Worm (Caenorhabditis elegans) whole organism, young adult: ENCODE results near the gene T05A8.6.
A peak's percentile ranks its signal among the peaks of the same experiment; 100 is the strongest.

ENCODE experiments used
- B0019.2 ChIP-seq: fragments of 200-800 bp; sonication (Bioruptor generic); conservative IDR thresholded peaks from 2 replicates; pipeline ENCODE4 v1.3.6; 2022; ENCODE audit warnings: missing genetic modification reagents, missing genetic modification characterization, missing compliant biosample characterization
- B0261.1 ChIP-seq: sonication (generic microtip); optimal IDR thresholded peaks from 2 replicates; lab custom pipeline; 2016; ENCODE audit warnings: mild to moderate bottlenecking, missing genetic modification characterization, moderate library complexity, missing compliant biosample characterization
- C06A6.2 ChIP-seq: fragments of 200-800 bp; sonication (Bioruptor generic); conservative IDR thresholded peaks from 2 replicates; pipeline ENCODE4 v1.3.6; 2022; ENCODE audit warnings: missing genetic modification characterization, missing compliant biosample characterization
- F37B4.10 ChIP-seq: fragments of 200-800 bp; sonication (Bioruptor generic); IDR thresholded peaks from 2 replicates; pipeline ENCODE4 v1.3.6; 2022; ENCODE audit warnings: missing genetic modification characterization, missing compliant biosample characterization
- F55B11.4 ChIP-seq: sonication (generic microtip); optimal IDR thresholded peaks from 2 replicates; lab custom pipeline; 2016; ENCODE audit warnings: missing compliant biosample characterization, missing genetic modification characterization, borderline replicate concordance; ENCODE audit not compliant: insufficient read depth
- F57A8.1 ChIP-seq: fragments of 200-800 bp; sonication (Bioruptor generic); optimal IDR thresholded peaks from 2 replicates; lab custom pipeline; 2018; ENCODE audit warnings: mild to moderate bottlenecking, missing genetic modification characterization, moderate library complexity, missing compliant biosample characterization
- T26A5.8 ChIP-seq: sonication (generic microtip); optimal IDR thresholded peaks from 2 replicates; lab custom pipeline; 2016; ENCODE audit warnings: missing genetic modification characterization, missing compliant biosample characterization
- Y56A3A.18 ChIP-seq: fragments of 200-800 bp; sonication (Bioruptor generic); IDR thresholded peaks from 2 replicates; pipeline ENCODE4 v1.3.6; 2022; ENCODE audit warnings: missing genetic modification reagents, missing genetic modification characterization, missing compliant biosample characterization
- Y79H2A.3 ChIP-seq: fragments of 200-800 bp; sonication (Bioruptor generic); conservative IDR thresholded peaks from 2 replicates; pipeline ENCODE4 v1.3.6; 2022; ENCODE audit warnings: missing genetic modification reagents, missing genetic modification characterization, missing compliant biosample characterization
- ZK185.1 ChIP-seq: sonication (generic microtip); optimal IDR thresholded peaks from 2 replicates; lab custom pipeline; 2016; ENCODE audit warnings: mild to moderate bottlenecking, missing genetic modification characterization, missing compliant biosample characterization; ENCODE audit not compliant: poor library complexity, severe bottlenecking
- ama-1 ChIP-seq, 3 experiments: fragments of 150-350 bp in 1 of 3; sonication (generic microtip) in 2 of 3; optimal IDR thresholded peaks; 2 replicates each; lab custom pipeline; 2014 to 2018; ENCODE audit warnings: missing biosample characterization in 2 of 3, missing genetic modification characterization in 2 of 3, missing genetic modification reagents in 2 of 3
- aptf-2 ChIP-seq: fragments of 200-800 bp; sonication (Bioruptor generic); conservative IDR thresholded peaks from 2 replicates; pipeline ENCODE4 v1.3.6; 2022; ENCODE audit warnings: missing genetic modification reagents, missing genetic modification characterization, missing compliant biosample characterization
- cebp-1 ChIP-seq, 2 experiments: fragments of 200-800 bp in 1 of 2; sonication (Bioruptor generic) in 1 of 2; sonication (generic microtip) in 1 of 2; IDR thresholded peaks in 1 of 2; optimal IDR thresholded peaks in 1 of 2; 2 replicates each; pipeline versions ENCODE4 v1.3.6 to Lab custom; 2017 to 2022; ENCODE audit warnings: missing compliant biosample characterization in 2 of 2, missing genetic modification characterization in 2 of 2, mild to moderate bottlenecking in 1 of 2, missing genetic modification reagents in 1 of 2, moderate library complexity in 1 of 2
- cebp-2 ChIP-seq: fragments of 200-800 bp; sonication (Bioruptor generic); IDR thresholded peaks from 2 replicates; pipeline ENCODE4 v1.3.6; 2022; ENCODE audit warnings: missing genetic modification characterization, missing compliant biosample characterization
- ceh-58 ChIP-seq: fragments of 200-800 bp; sonication (Bioruptor generic); IDR thresholded peaks from 2 replicates; pipeline ENCODE4 v1.3.6; 2022; ENCODE audit warnings: missing genetic modification characterization, missing compliant biosample characterization
- ceh-91 ChIP-seq: fragments of 200-800 bp; sonication (Bioruptor generic); IDR thresholded peaks from 2 replicates; pipeline ENCODE4 v1.3.6; 2022; ENCODE audit warnings: missing genetic modification reagents, missing genetic modification characterization, missing compliant biosample characterization
- dox-1 ChIP-seq: fragments of 200-800 bp; sonication (Bioruptor generic); IDR thresholded peaks from 2 replicates; pipeline ENCODE4 v1.3.6; 2022; ENCODE audit warnings: missing genetic modification reagents, missing genetic modification characterization, missing compliant biosample characterization
- ekl-4 ChIP-seq: fragments of 200-800 bp; sonication (Bioruptor generic); IDR thresholded peaks from 2 replicates; pipeline ENCODE4 v1.3.6; 2022; ENCODE audit warnings: missing genetic modification reagents, missing genetic modification characterization, missing compliant biosample characterization
- hmg-1.2 ChIP-seq: fragments of 200-800 bp; sonication (Bioruptor generic); IDR thresholded peaks from 2 replicates; pipeline ENCODE4 v1.3.6; 2022; ENCODE audit warnings: missing genetic modification reagents, missing genetic modification characterization, missing compliant biosample characterization
- hmg-20 ChIP-seq: fragments of 200-800 bp; sonication (Bioruptor generic); IDR thresholded peaks from 2 replicates; pipeline ENCODE4 v1.3.6; 2022; ENCODE audit warnings: missing genetic modification reagents, missing genetic modification characterization, missing compliant biosample characterization
- hrde-1 ChIP-seq: sonication (generic microtip); optimal IDR thresholded peaks from 2 replicates; lab custom pipeline; 2016; ENCODE audit warnings: missing genetic modification characterization, mild to moderate bottlenecking, missing compliant biosample characterization, moderate library complexity, missing genotype, missing genetic modification reagents, borderline replicate concordance
- let-526 ChIP-seq: fragments of 200-800 bp; sonication (Bioruptor generic); IDR thresholded peaks from 2 replicates; pipeline ENCODE4 v1.3.6; 2022; ENCODE audit warnings: missing genetic modification reagents, missing genetic modification characterization, missing compliant biosample characterization
- lin-35 ChIP-seq, 3 experiments: fragments of 150-350 bp in 2 of 3; sonication (generic microtip) in 1 of 3; optimal IDR thresholded peaks; 2 replicates each; lab custom pipeline; 2014 to 2018; ENCODE audit warnings: missing biosample characterization in 3 of 3, missing genetic modification characterization in 3 of 3, missing genetic modification reagents in 3 of 3
- lsl-1 ChIP-seq: fragments of 200-800 bp; sonication (Bioruptor generic); optimal IDR thresholded peaks from 2 replicates; lab custom pipeline; 2018; ENCODE audit warnings: mild to moderate bottlenecking, missing genetic modification characterization, moderate library complexity, missing compliant biosample characterization
- madf-10 ChIP-seq: sonication (generic microtip); optimal IDR thresholded peaks from 2 replicates; lab custom pipeline; 2016; ENCODE audit warnings: mild to moderate bottlenecking, missing genetic modification characterization, missing compliant biosample characterization
- madf-3 ChIP-seq: fragments of 200-800 bp; sonication (Bioruptor generic); IDR thresholded peaks from 2 replicates; pipeline ENCODE4 v1.3.6; 2022; ENCODE audit warnings: missing genetic modification reagents, missing genetic modification characterization, missing compliant biosample characterization
- madf-6 ChIP-seq: fragments of 200-800 bp; sonication (Bioruptor generic); IDR thresholded peaks from 2 replicates; pipeline ENCODE4 v1.3.6; 2022; ENCODE audit warnings: missing genetic modification reagents, missing genetic modification characterization, missing compliant biosample characterization
- mcd-1 ChIP-seq: fragments of 200-800 bp; sonication (Bioruptor generic); IDR thresholded peaks from 2 replicates; pipeline ENCODE4 v1.3.6; 2022; ENCODE audit warnings: missing genetic modification reagents, missing genetic modification characterization, missing compliant biosample characterization
- mxl-1 ChIP-seq: sonication (generic microtip); optimal IDR thresholded peaks from 2 replicates; lab custom pipeline; 2016; ENCODE audit warnings: missing genetic modification characterization, missing compliant biosample characterization
- nfya-1 ChIP-seq: sonication (generic microtip); optimal IDR thresholded peaks from 2 replicates; lab custom pipeline; 2017; ENCODE audit warnings: antibody characterized with exemption, missing compliant biosample characterization, missing genetic modification characterization, borderline replicate concordance; ENCODE audit not compliant: insufficient read depth
- nfya-2 ChIP-seq: fragments of 200-800 bp; sonication (Bioruptor generic); IDR thresholded peaks from 2 replicates; pipeline ENCODE4 v1.3.6; 2022; ENCODE audit warnings: missing genetic modification reagents, missing genetic modification characterization, missing compliant biosample characterization
- nhr-90 ChIP-seq: sonication (generic microtip); optimal IDR thresholded peaks from 2 replicates; lab custom pipeline; 2016; ENCODE audit warnings: missing genotype, mild to moderate bottlenecking, missing genetic modification characterization, missing compliant biosample characterization
- rpc-1 ChIP-seq, 2 experiments: fragments of 150-350 bp in 1 of 2; sonication (generic microtip) in 1 of 2; optimal IDR thresholded peaks; 2 replicates each; lab custom pipeline; 2014 to 2018; ENCODE audit warnings: missing biosample characterization in 1 of 2, missing genetic modification characterization in 1 of 2, missing genetic modification reagents in 1 of 2, missing genotype in 1 of 2
- sptf-2 ChIP-seq: fragments of 200-800 bp; sonication (Bioruptor generic); optimal IDR thresholded peaks from 2 replicates; lab custom pipeline; 2018; ENCODE audit warnings: mild to moderate bottlenecking, missing genetic modification characterization, missing compliant biosample characterization
- zfh-2 ChIP-seq: fragments of 200-800 bp; sonication (Bioruptor generic); conservative IDR thresholded peaks from 2 replicates; pipeline ENCODE4 v1.3.6; 2022; ENCODE audit warnings: missing genetic modification reagents, missing genetic modification characterization, missing compliant biosample characterization
- ztf-22 ChIP-seq: fragments of 200-800 bp; sonication (Bioruptor generic); optimal IDR thresholded peaks from 2 replicates; lab custom pipeline; 2018; ENCODE audit warnings: mild to moderate bottlenecking, missing genetic modification characterization, moderate library complexity, missing compliant biosample characterization

T05A8.6 gene

ce11 chrII:2734735-2735134 lies 4.8 kb downstream of the T05A8.6 start:
- TF ChIP-seq B0019.2 (GFP tag; lab: Robert Waterston, UW) (no peak), cebp-2 (GFP tag; lab: Robert Waterston, UW) (0 out of 2 replicates have a peak, but pooled peaks have one; percentile 12), aptf-2 (GFP tag; lab: Robert Waterston, UW) (no peak), hrde-1 (tag; lab: Kevin White, UChicago) (no peak), nfya-2 (GFP tag; lab: Robert Waterston, UW) (no peak), nhr-90 (no peak), hmg-1.2 (peak; percentile 61; the same call in 1 of the 2 replicates), zfh-2 (GFP tag; lab: Robert Waterston, UW) (peak; percentile 39; the same call in 1 of the 2 replicates), cebp-1 (GFP tag; IDR thresholded peaks at IDR 0.05; lab: Robert Waterston, UW) (no peak), cebp-1 (tag; optimal IDR thresholded peaks at IDR 0.05; lab: Kevin White, UChicago) (peak; percentile 10), ztf-22 (GFP tag; lab: Kevin White, UChicago) (no peak), ZK185.1 (tag; lab: Kevin White, UChicago) (no peak), madf-3 (0 out of 2 replicates have a peak, but pooled peaks have one; percentile 23), lin-35 (GFP tag; optimal IDR thresholded peaks at IDR 0.05; lab: Kevin White, UChicago) (no peak), F55B11.4 (tag; lab: Kevin White, UChicago) (no peak)

- TF ChIP-seq madf-6 (GFP tag; lab: Robert Waterston, UW), result no peak
- no peak for TF ChIP-seq F55B11.4 (tag; lab: Kevin White, UChicago)
- TF ChIP-seq B0019.2 (GFP tag; lab: Robert Waterston, UW), result no peak
- TF ChIP-seq rpc-1 (optimal IDR thresholded peaks at IDR 0.05; lab: Kevin White, UChicago), result no peak
- TF ChIP-seq rpc-1 (tag; optimal IDR thresholded peaks at IDR 0.05; lab: Kevin White, UChicago), result no peak
- TF ChIP-seq T26A5.8 (tag; lab: Kevin White, UChicago), result no peak
Observed at ce11 chrII:2734266-2734665, 5.3 kb downstream of the T05A8.6 start.

- TF ChIP-seq ekl-4 (GFP tag; lab: Robert Waterston, UW), result no peak
- TF ChIP-seq lsl-1 (GFP tag; lab: Kevin White, UChicago), result no peak
- no peak for TF ChIP-seq dox-1 (GFP tag; lab: Robert Waterston, UW)
- no peak for TF ChIP-seq ceh-58 (GFP tag; lab: Robert Waterston, UW)
- TF ChIP-seq F37B4.10 (GFP tag; lab: Robert Waterston, UW), result no peak
- no peak for TF ChIP-seq sptf-2 (GFP tag; lab: Kevin White, UChicago)
- TF ChIP-seq C06A6.2, result no peak
- TF ChIP-seq nfya-2 (GFP tag; lab: Robert Waterston, UW), result no peak
- TF ChIP-seq ama-1 (optimal IDR thresholded peaks at IDR 0.05; lab: Kevin White, UChicago), result no peak
- no peak for TF ChIP-seq ama-1 (GFP tag; optimal IDR thresholded peaks at IDR 0.05; lab: Kevin White, UChicago)
- no peak for TF ChIP-seq nfya-1 (tag; lab: Kevin White, UChicago)
- TF ChIP-seq ceh-91 (GFP tag; lab: Robert Waterston, UW), result no peak
- no peak for TF ChIP-seq B0261.1 (tag; lab: Kevin White, UChicago)
- TF ChIP-seq Y56A3A.18 (GFP tag; lab: Robert Waterston, UW), result no peak
- no peak for TF ChIP-seq Y79H2A.3
- TF ChIP-seq madf-10 (tag; lab: Kevin White, UChicago), result no peak
- no peak for TF ChIP-seq mcd-1 (GFP tag; lab: Robert Waterston, UW)
- TF ChIP-seq hmg-20 (GFP tag; lab: Robert Waterston, UW), result no peak
- no peak for TF ChIP-seq mxl-1 (tag; lab: Kevin White, UChicago)
- TF ChIP-seq F57A8.1 (GFP tag; lab: Kevin White, UChicago), result no peak
- TF ChIP-seq let-526 (GFP tag; lab: Robert Waterston, UW), result no peak
- TF ChIP-seq, all 124 proteins: peak for 0
Observed at ce11 chrII:2730647-2731046, 8.9 kb downstream of the T05A8.6 start.
